Worm (Caenorhabditis elegans) whole organism, L4 larva: Measurements from ENCODE around the gene sipa-1.

ENCODE experiments used
- F10B5.3 ChIP-seq: sonication (generic microtip); optimal IDR thresholded peaks from 2 replicates; lab custom pipeline; 2016; ENCODE audit warnings: mild to moderate bottlenecking, missing genetic modification characterization, missing compliant biosample characterization
- F26F4.8 ChIP-seq: fragments of 200-800 bp; sonication (Bioruptor generic); conservative IDR thresholded peaks from 2 replicates; pipeline ENCODE4 v1.3.6; 2022; ENCODE audit warnings: missing genetic modification characterization, missing compliant biosample characterization
- F37D6.2 ChIP-seq: sonication (generic microtip); optimal IDR thresholded peaks from 2 replicates; lab custom pipeline; 2016; ENCODE audit warnings: mild to moderate bottlenecking, missing genetic modification characterization, missing compliant biosample characterization
- F44E2.7 ChIP-seq: fragments of 200-800 bp; sonication (Bioruptor generic); IDR thresholded peaks from 2 replicates; pipeline ENCODE4 v2.1.2; 2022; ENCODE audit warnings: missing genetic modification characterization, missing compliant biosample characterization
- Y105C5A.15 ChIP-seq: fragments of 200-800 bp; sonication (Bioruptor generic); IDR thresholded peaks from 2 replicates; pipeline ENCODE4 v1.3.6; 2022; ENCODE audit warnings: missing genetic modification characterization, missing compliant biosample characterization
- Y5F2A.4 ChIP-seq: fragments of 200-800 bp; sonication (Bioruptor generic); optimal IDR thresholded peaks from 2 replicates; lab custom pipeline; 2018; ENCODE audit warnings: mild to moderate bottlenecking, missing genetic modification characterization, missing compliant biosample characterization
- Y75B8A.6 ChIP-seq: fragments of 200-800 bp; sonication (Bioruptor generic); IDR thresholded peaks from 2 replicates; pipeline ENCODE4 v1.3.6; 2022; ENCODE audit warnings: missing genetic modification reagents, missing genetic modification characterization, missing compliant biosample characterization
- aha-1 ChIP-seq: fragments of 150-350 bp; peaks from one replicate; lab custom pipeline; 2014; ENCODE audit warnings: missing biosample characterization, missing genetic modification characterization
- ama-1 ChIP-seq: fragments of 150-350 bp; optimal IDR thresholded peaks from 2 replicates; lab custom pipeline; 2014; ENCODE audit warnings: inconsistent platforms, mixed read lengths
- ceh-20 ChIP-seq: fragments of 200-800 bp; sonication (Bioruptor generic); IDR thresholded peaks from 2 replicates; pipeline ENCODE4 v1.3.6; 2022; ENCODE audit warnings: missing genetic modification reagents, missing genetic modification characterization, missing compliant biosample characterization
- ceh-82 ChIP-seq: sonication (generic microtip); optimal IDR thresholded peaks from 2 replicates; lab custom pipeline; 2017; ENCODE audit warnings: missing biosample characterization, missing genetic modification characterization
- daf-12 ChIP-seq: fragments of 150-350 bp; optimal IDR thresholded peaks from 2 replicates; lab custom pipeline; 2014; ENCODE audit warnings: missing biosample characterization, missing genetic modification reagents, missing genetic modification characterization
- daf-19 ChIP-seq: fragments of 200-800 bp; sonication (Bioruptor generic); conservative IDR thresholded peaks from 2 replicates; pipeline ENCODE4 v1.3.6; 2022; ENCODE audit warnings: missing genetic modification characterization, missing compliant biosample characterization
- dmd-6 ChIP-seq: fragments of 200-800 bp; sonication (Bioruptor generic); IDR thresholded peaks from 2 replicates; pipeline ENCODE4 v1.3.6; 2022; ENCODE audit warnings: missing genetic modification reagents, missing genetic modification characterization, missing compliant biosample characterization
- dmd-8 ChIP-seq: fragments of 200-800 bp; sonication (Bioruptor generic); IDR thresholded peaks from 2 replicates; pipeline ENCODE4 v1.3.6; 2022; ENCODE audit warnings: missing genetic modification characterization, missing compliant biosample characterization
- dpl-1 ChIP-seq: fragments of 150-350 bp; optimal IDR thresholded peaks from 2 replicates; lab custom pipeline; 2014; ENCODE audit warnings: missing biosample characterization, missing genetic modification reagents, missing genetic modification characterization
- duxl-1 ChIP-seq: sonication (generic microtip); optimal IDR thresholded peaks from 2 replicates; lab custom pipeline; 2016; ENCODE audit warnings: mild to moderate bottlenecking, missing genetic modification characterization, moderate library complexity, missing compliant biosample characterization; ENCODE audit not compliant: poor library complexity
- dve-1 ChIP-seq: sonication (generic microtip); optimal IDR thresholded peaks from 2 replicates; lab custom pipeline; 2017; ENCODE audit warnings: antibody characterized with exemption, mild to moderate bottlenecking, missing genetic modification characterization, missing compliant biosample characterization; ENCODE audit not compliant: insufficient read depth
- egl-27 ChIP-seq: sonication (generic microtip); optimal IDR thresholded peaks from 3 replicates; lab custom pipeline; 2017; ENCODE audit warnings: missing biosample characterization, missing genetic modification reagents, missing genetic modification characterization
- hif-1 ChIP-seq, 2 experiments: sonication (generic microtip); optimal IDR thresholded peaks; 2 replicates each; lab custom pipeline; 2016 to 2017; ENCODE audit warnings: missing compliant biosample characterization in 2 of 2, missing genetic modification characterization in 2 of 2, missing genetic modification reagents in 2 of 2, missing genotype in 2 of 2, mild to moderate bottlenecking in 1 of 2
- hlh-30 ChIP-seq: sonication (generic microtip); optimal IDR thresholded peaks from 2 replicates; lab custom pipeline; 2017; ENCODE audit warnings: antibody characterized with exemption, mild to moderate bottlenecking, missing genetic modification characterization, missing compliant biosample characterization; ENCODE audit not compliant: insufficient read depth
- lin-1 ChIP-seq: fragments of 200-800 bp; sonication (Bioruptor generic); IDR thresholded peaks from 2 replicates; pipeline ENCODE4 v1.3.6; 2022; ENCODE audit warnings: missing genetic modification reagents, missing genetic modification characterization, missing compliant biosample characterization
- lin-39 ChIP-seq: fragments of 150-350 bp; optimal IDR thresholded peaks from 2 replicates; lab custom pipeline; 2014; ENCODE audit warnings: missing biosample characterization, missing genetic modification reagents, missing genetic modification characterization
- lsy-2 ChIP-seq, 2 experiments: fragments of 150-350 bp in 1 of 2; sonication (generic microtip) in 1 of 2; optimal IDR thresholded peaks; 2 replicates each; lab custom pipeline; 2014 to 2017; ENCODE audit warnings: missing biosample characterization in 2 of 2, missing genetic modification characterization in 2 of 2
- madf-5 ChIP-seq, 2 experiments: fragments of 200-800 bp; sonication (Bioruptor generic); IDR thresholded peaks; 2 replicates each; pipeline ENCODE4 v1.3.6; 2022; ENCODE audit warnings: missing compliant biosample characterization in 2 of 2, missing genetic modification characterization in 2 of 2
- nhr-10 ChIP-seq: fragments of 150-350 bp; optimal IDR thresholded peaks from 2 replicates; lab custom pipeline; 2014; ENCODE audit warnings: missing biosample characterization, missing genetic modification characterization
- nhr-102 ChIP-seq: sonication (generic microtip); optimal IDR thresholded peaks from 2 replicates; lab custom pipeline; 2016; ENCODE audit warnings: mild to moderate bottlenecking, missing genetic modification characterization, moderate library complexity, missing compliant biosample characterization
- nhr-111 ChIP-seq: fragments of 200-800 bp; sonication (Bioruptor generic); optimal IDR thresholded peaks from 2 replicates; lab custom pipeline; 2018; ENCODE audit warnings: mild to moderate bottlenecking, missing genetic modification characterization, missing compliant biosample characterization
- nhr-237 ChIP-seq: sonication (generic microtip); optimal IDR thresholded peaks from 2 replicates; lab custom pipeline; 2017; ENCODE audit warnings: missing biosample characterization, missing genetic modification characterization
- nhr-25 ChIP-seq: sonication (generic microtip); optimal IDR thresholded peaks from 2 replicates; lab custom pipeline; 2017; ENCODE audit warnings: missing genetic modification characterization, mild to moderate bottlenecking, missing compliant biosample characterization, antibody characterized with exemption, moderate library complexity, borderline replicate concordance; ENCODE audit not compliant: insufficient read depth
- nhr-42 ChIP-seq: fragments of 200-800 bp; sonication (Bioruptor generic); IDR thresholded peaks from 2 replicates; pipeline ENCODE4 v1.3.6; 2022; ENCODE audit warnings: missing genetic modification characterization, missing compliant biosample characterization
- pqm-1 ChIP-seq: sonication (generic microtip); optimal IDR thresholded peaks from 2 replicates; lab custom pipeline; 2017; ENCODE audit warnings: missing biosample characterization, missing genetic modification characterization
- spr-1 ChIP-seq: sonication (generic microtip); optimal IDR thresholded peaks from 2 replicates; lab custom pipeline; 2016; ENCODE audit warnings: mild to moderate bottlenecking, missing genetic modification characterization, missing compliant biosample characterization
- tra-1 ChIP-seq: fragments of 200-800 bp; sonication (Bioruptor generic); IDR thresholded peaks from 2 replicates; pipeline ENCODE4 v1.3.6; 2022; ENCODE audit warnings: missing genetic modification reagents, missing genetic modification characterization, missing compliant biosample characterization
- unc-62 ChIP-seq, 3 experiments: fragments of 150-350 bp in 1 of 3; sonication (generic microtip); optimal IDR thresholded peaks in 2 of 3; peaks in 1 of 3; 1 replicate in 1 of 3; 2 replicates in 2 of 3; lab custom pipeline; 2014 to 2017; ENCODE audit warnings: missing biosample characterization in 3 of 3, missing genetic modification characterization in 3 of 3, missing genetic modification reagents in 3 of 3, missing genotype in 1 of 3
- vab-7 ChIP-seq: fragments of 200-800 bp; sonication (Bioruptor generic); IDR thresholded peaks from 2 replicates; pipeline ENCODE4 v1.3.6; 2022; ENCODE audit warnings: missing genetic modification reagents, missing genetic modification characterization, missing compliant biosample characterization
- zfp-2 ChIP-seq: sonication (generic microtip); optimal IDR thresholded peaks from 2 replicates; lab custom pipeline; 2016; ENCODE audit warnings: mild to moderate bottlenecking, missing genetic modification characterization, missing compliant biosample characterization
- zfp-3 ChIP-seq: fragments of 200-800 bp; sonication (Bioruptor generic); conservative IDR thresholded peaks from 2 replicates; pipeline ENCODE4 v1.3.6; 2022; ENCODE audit warnings: missing genetic modification reagents, missing genetic modification characterization, missing compliant biosample characterization
- ztf-7 ChIP-seq: fragments of 150-350 bp; optimal IDR thresholded peaks from 2 replicates; lab custom pipeline; 2014; ENCODE audit warnings: missing biosample characterization, missing genetic modification characterization

sipa-1 gene

ce11 chrV:11621276-11621675 lies 15.8 kb downstream of the sipa-1 start (continued):
- TF ChIP-seq hif-1 (tag; optimal IDR thresholded peaks at IDR 0.05; lab: Kevin White, UChicago) (no peak), F26F4.8 (GFP tag; lab: Robert Waterston, UW) (no peak)

- TF ChIP-seq egl-27 (tag; lab: Kevin White, UChicago) (no peak), unc-62 (GFP tag; optimal IDR thresholded peaks at IDR 0.05 in 1 of 2; lab: Kevin White, UChicago) (peak in 1 of 2 experiments; percentile 47), unc-62 (tag; optimal IDR thresholded peaks at IDR 0.05; lab: Kevin White, UChicago) (no peak)
Observed at ce11 chrV:11620081-11620480, 17.0 kb downstream of the sipa-1 start.

- TF ChIP-seq dmd-6 (GFP tag; lab: Robert Waterston, UW) = no peak
- TF ChIP-seq daf-12 (tag; lab: Kevin White, UChicago) = no peak
- no peak for TF ChIP-seq ceh-20 (GFP tag; lab: Robert Waterston, UW)
- no peak for TF ChIP-seq F44E2.7 (GFP tag; lab: Robert Waterston, UW)
- no peak for TF ChIP-seq nhr-102
- no peak for TF ChIP-seq dmd-8
Observed at ce11 chrV:11618173-11618572, 18.9 kb downstream of the sipa-1 start, which contains the start of gene glb-15. TSS of gene glb-15 (minus strand) at chrV:11618273.

ce11 chrV:11616813-11617212 lies 20.3 kb downstream of the sipa-1 start:
- peak in 1 of 2 experiments; percentile 45 for TF ChIP-seq unc-62 (GFP tag; optimal IDR thresholded peaks at IDR 0.05 in 1 of 2; lab: Kevin White, UChicago)
- TF ChIP-seq unc-62 (tag; optimal IDR thresholded peaks at IDR 0.05; lab: Kevin White, UChicago) = no peak
- TF ChIP-seq zfp-3 (GFP tag; lab: Robert Waterston, UW) = 0 out of 2 replicates have a peak, but pooled peaks have one; percentile 71
- peak; percentile 24 for TF ChIP-seq nhr-10 (tag; lab: Kevin White, UChicago)
- TF ChIP-seq daf-19 (GFP tag; lab: Robert Waterston, UW) = no peak
- TF ChIP-seq dve-1 = no peak
- TF ChIP-seq madf-5 (GFP tag; IDR thresholded peaks at IDR 0.05; lab: Robert Waterston, UW) = 0 out of 4 replicates have a peak, but pooled peaks of 1 of the 2 experiments have one; percentile 11
- peak; percentile 84 for TF ChIP-seq aha-1 (tag; lab: Kevin White, UChicago)
- TF ChIP-seq ceh-82 (tag; lab: Kevin White, UChicago) = no peak
- TF ChIP-seq tra-1 (GFP tag; lab: Robert Waterston, UW) = no peak
- TF ChIP-seq F10B5.3 (tag; lab: Kevin White, UChicago) = no peak
- no peak for TF ChIP-seq lin-1 (GFP tag; lab: Robert Waterston, UW)
- TF ChIP-seq hif-1 (tag; optimal IDR thresholded peaks at IDR 0.05; lab: Kevin White, UChicago) = no peak
- peak; percentile 67 for TF ChIP-seq ama-1 (lab: Kevin White, UChicago)
- no peak for TF ChIP-seq spr-1 (tag; lab: Kevin White, UChicago)

- TF ChIP-seq dmd-6 (GFP tag; lab: Robert Waterston, UW) (peak; percentile 45), nhr-10 (tag; lab: Kevin White, UChicago) (no peak), lsy-2 (tag; optimal IDR thresholded peaks at IDR 0.05; lab: Kevin White, UChicago) (peak in 1 of 2 experiments; percentile 4), unc-62 (GFP tag; optimal IDR thresholded peaks at IDR 0.05 in 1 of 2; lab: Kevin White, UChicago) (no peak), unc-62 (tag; optimal IDR thresholded peaks at IDR 0.05; lab: Kevin White, UChicago) (peak; percentile 7), lin-1 (GFP tag; lab: Robert Waterston, UW) (no peak; the same call in 1 of the 2 replicates), dve-1 (peak; percentile 36), duxl-1 (tag; lab: Kevin White, UChicago) (no peak), dpl-1 (no peak), nhr-237 (no peak), F37D6.2 (tag; lab: Kevin White, UChicago) (no peak), Y5F2A.4 (no peak), F44E2.7 (GFP tag; lab: Robert Waterston, UW) (no peak), Y105C5A.15 (GFP tag; lab: Robert Waterston, UW) (no peak), zfp-2 (tag; lab: Kevin White, UChicago) (no peak), hif-1 (tag; optimal IDR thresholded peaks at IDR 0.05; lab: Kevin White, UChicago) (no peak), F10B5.3 (tag; lab: Kevin White, UChicago) (no peak), hlh-30 (tag; lab: Kevin White, UChicago) (peak; percentile 30), pqm-1 (no peak), vab-7 (no peak), nhr-25 (tag; lab: Kevin White, UChicago) (peak; percentile 79), Y75B8A.6 (GFP tag; lab: Robert Waterston, UW) (no peak), nhr-111 (GFP tag; lab: Kevin White, UChicago) (no peak), ztf-7 (no peak), lin-39 (no peak), nhr-42 (GFP tag; lab: Robert Waterston, UW) (peak; percentile 37; the same call in 1 of the 2 replicates)
Observed at ce11 chrV:11615948-11616681, 21.0 kb downstream of the sipa-1 start, which contains the start of gene nlp-24. TSS of gene nlp-24 (plus strand) at chrV:11616376.
